3 fruit fly cellular contexts compared by ENCODE assay signal in genomic region chr3R:21059486-21060356, dm6.
A peak's percentile ranks its signal among the peaks of the same experiment; 100 is the strongest.
TF ChIP-seq lines count a peak whose summit lies in the region.

No protein-coding gene starts in this region.

- TF ChIP-seq CTCF in whole organism, embryonic (GFP tag; optimal IDR thresholded peaks at IDR 0.05; lab: Kevin White, UChicago) = no peak

TF ChIP-seq in whole organism, embryonic, 481 proteins besides CTCF, POLR2A, EP300 and RAD21:
- TF ChIP-seq eve (GFP tag; optimal IDR thresholded peaks at IDR 0.05; lab: Kevin White, UChicago) (peak in 1 of 2 experiments; percentile 69), CG8089 (GFP tag; optimal IDR thresholded peaks at IDR 0.05; lab: Kevin White, UChicago) (no peak), CG1233 (GFP tag; optimal IDR thresholded peaks at IDR 0.05; lab: Kevin White, UChicago) (peak; percentile 1), Hey (tag; optimal IDR thresholded peaks at IDR 0.05; lab: Kevin White, UChicago) (peak; percentile 24), Elba2 (GFP tag; optimal IDR thresholded peaks at IDR 0.05; lab: Kevin White, UChicago) (peak; percentile 62), CG17328 (GFP tag; IDR thresholded peaks at IDR 0.05; lab: Robert Waterston, UW) (no peak), Pdp1 (GFP tag; optimal IDR thresholded peaks at IDR 0.05; lab: Kevin White, UChicago) (peak in 1 of 2 experiments; percentile 56), CG14965 (GFP tag; optimal IDR thresholded peaks at IDR 0.05; lab: Kevin White, UChicago; ENCODE audit: borderline replicate concordance) (no peak), sug (tag; optimal IDR thresholded peaks at IDR 0.05; lab: Kevin White, UChicago) (peak; percentile 6), lbe (GFP tag; optimal IDR thresholded peaks at IDR 0.05; lab: Kevin White, UChicago) (peak; percentile 41), exex (tag; optimal IDR thresholded peaks at IDR 0.05; lab: Kevin White, UChicago) (peak; percentile 73), CG12219 (GFP tag; optimal IDR thresholded peaks at IDR 0.05; lab: Kevin White, UChicago) (no peak), Trl (optimal IDR thresholded peaks at IDR 0.05; lab: Kevin White, UChicago) (peak; percentile 72 to 80), Trl (GFP tag; optimal IDR thresholded peaks at IDR 0.05; lab: Kevin White, UChicago) (no peak), BtbVII (GFP tag; optimal IDR thresholded peaks at IDR 0.05; lab: Kevin White, UChicago) (peak; percentile 23), sens (GFP tag; lab: Kevin White, UChicago) (peak; percentile 61), D19A (tag; optimal IDR thresholded peaks at IDR 0.05; lab: Kevin White, UChicago) (peak; percentile 42), HLHmδ (GFP tag; optimal IDR thresholded peaks at IDR 0.05; lab: Kevin White, UChicago) (no peak), CG33213 (GFP tag; optimal IDR thresholded peaks at IDR 0.05; lab: Kevin White, UChicago) (no peak), Atf3 (GFP tag; optimal IDR thresholded peaks at IDR 0.05; lab: Kevin White, UChicago) (no peak), CG4854 (GFP tag; optimal IDR thresholded peaks at IDR 0.05; lab: Kevin White, UChicago) (no peak), CG2116 (GFP tag; optimal IDR thresholded peaks at IDR 0.05; lab: Kevin White, UChicago) (peak; percentile 4), gt (GFP tag; IDR thresholded peaks at IDR 0.05; lab: Robert Waterston, UW) (no peak), Max (GFP tag; optimal IDR thresholded peaks at IDR 0.05; lab: Kevin White, UChicago) (peak; percentile 31), CG4360 (GFP tag; IDR thresholded peaks at IDR 0.05; lab: Robert Waterston, UW) (peak; percentile 74), CG2199 (GFP tag; IDR thresholded peaks at IDR 0.05; lab: Robert Waterston, UW) (peak; percentile 88; the same call in 2 of the 3 replicates)
TF ChIP-seq in whole organism, embryonic: peak in this region for 16.

TF ChIP-seq in whole organism, prepupa, 60 proteins besides CTCF, POLR2A, EP300 and RAD21:
- TF ChIP-seq CG6792 (GFP tag; optimal IDR thresholded peaks at IDR 0.05; lab: Kevin White, UChicago) = no peak
- TF ChIP-seq Met (GFP tag; optimal IDR thresholded peaks at IDR 0.05; lab: Kevin White, UChicago) = peak; percentile 8
- peak; percentile 47 for TF ChIP-seq vri (GFP tag; optimal IDR thresholded peaks at IDR 0.05; lab: Kevin White, UChicago)
- TF ChIP-seq svp (GFP tag; lab: Kevin White, UChicago) = peak; percentile 70
- TF ChIP-seq CG6276 (GFP tag; optimal IDR thresholded peaks at IDR 0.05; lab: Kevin White, UChicago) = no peak
- TF ChIP-seq cyc (GFP tag; optimal IDR thresholded peaks at IDR 0.05; lab: Kevin White, UChicago) = no peak
- peak; percentile 17 for TF ChIP-seq Sox102F (GFP tag; optimal IDR thresholded peaks at IDR 0.05; lab: Kevin White, UChicago)
- TF ChIP-seq fkh (GFP tag; optimal IDR thresholded peaks at IDR 0.05; lab: Kevin White, UChicago) = peak; percentile 42
- TF ChIP-seq Eip78C (GFP tag; lab: Kevin White, UChicago) = peak; percentile 66

TF ChIP-seq in whole organism, wandering third instar larva, 38 proteins besides CTCF, POLR2A, EP300 and RAD21:
- TF ChIP-seq N (GFP tag; optimal IDR thresholded peaks at IDR 0.05; lab: Kevin White, UChicago) (no peak), Hnf4 (GFP tag; optimal IDR thresholded peaks at IDR 0.05; lab: Kevin White, UChicago) (peak; percentile 2), pan (optimal IDR thresholded peaks at IDR 0.05; lab: Kevin White, UChicago) (no peak), Hr83 (GFP tag; optimal IDR thresholded peaks at IDR 0.05; lab: Kevin White, UChicago; ENCODE audit: poor library complexity, severe bottlenecking) (no peak), rgr (GFP tag; optimal IDR thresholded peaks at IDR 0.05; lab: Kevin White, UChicago) (no peak), Hr78 (GFP tag; optimal IDR thresholded peaks at IDR 0.05; lab: Kevin White, UChicago) (no peak), CrebA (GFP tag; optimal IDR thresholded peaks at IDR 0.05; lab: Kevin White, UChicago; ENCODE audit: borderline replicate concordance) (peak; percentile 11), fru (GFP tag; optimal IDR thresholded peaks at IDR 0.05; lab: Kevin White, UChicago) (no peak), psq (GFP tag; optimal IDR thresholded peaks at IDR 0.05; lab: Kevin White, UChicago) (no peak), dl (GFP tag; optimal IDR thresholded peaks at IDR 0.05; lab: Kevin White, UChicago; ENCODE audit: insufficient read depth in 1 of 2, partially characterized antibody in 2 of 2) (no peak), brk (GFP tag; optimal IDR thresholded peaks at IDR 0.05; lab: Kevin White, UChicago) (peak; percentile 51)

Comparison
In these comparisons a context has a peak if more than half of its experiments do, and no peak if none do; other contexts are left out.
1. Of the 7 proteins assayed by ChIP-seq in both whole organism, embryonic and whole organism, prepupa: peak only in whole organism, embryonic: none; only in whole organism, prepupa: Sox102F; in both: none; in neither: 6.